Worm (Caenorhabditis elegans) whole organism, late embryonic: ENCODE data around the gene Y22D7AL.11.

Source experiments
- C38D4.7 ChIP-seq: fragments of 200-800 bp; sonication (Bioruptor generic); optimal IDR thresholded peaks from 2 replicates; lab custom pipeline; 2018; ENCODE audit warnings: mild to moderate bottlenecking, missing genetic modification characterization, moderate library complexity, missing compliant biosample characterization
- ahr-1 ChIP-seq: sonication (generic microtip); optimal IDR thresholded peaks from 2 replicates; lab custom pipeline; 2016; ENCODE audit warnings: missing genetic modification characterization, missing compliant biosample characterization
- ama-1 ChIP-seq: fragments of 150-350 bp; optimal IDR thresholded peaks from 2 replicates; lab custom pipeline; 2014
- dmd-4 ChIP-seq: sonication (generic microtip); optimal IDR thresholded peaks from 2 replicates; lab custom pipeline; 2016; ENCODE audit warnings: borderline replicate concordance, missing genetic modification characterization, missing compliant biosample characterization
- dve-1 ChIP-seq: sonication (generic microtip); optimal IDR thresholded peaks from 2 replicates; lab custom pipeline; 2017; ENCODE audit warnings: antibody characterized with exemption, mild to moderate bottlenecking, missing genetic modification characterization, missing compliant biosample characterization
- fkh-6 ChIP-seq: sonication (generic microtip); optimal IDR thresholded peaks from 2 replicates; lab custom pipeline; 2016; ENCODE audit warnings: missing genetic modification characterization, missing compliant biosample characterization
- nfya-1 ChIP-seq: sonication (generic microtip); optimal IDR thresholded peaks from 2 replicates; lab custom pipeline; 2017; ENCODE audit warnings: missing genetic modification characterization, mild to moderate bottlenecking, missing compliant biosample characterization, antibody characterized with exemption, moderate library complexity
- nhr-11 ChIP-seq: fragments of 150-350 bp; optimal IDR thresholded peaks from 2 replicates; lab custom pipeline; 2014; ENCODE audit warnings: missing biosample characterization, missing genetic modification characterization
- npax-4 ChIP-seq: sonication (generic microtip); optimal IDR thresholded peaks from 2 replicates; lab custom pipeline; 2016; ENCODE audit warnings: missing genetic modification characterization, missing compliant biosample characterization
- odd-2 ChIP-seq: sonication (generic microtip); optimal IDR thresholded peaks from 2 replicates; lab custom pipeline; 2017; ENCODE audit warnings: antibody characterized with exemption, mild to moderate bottlenecking, missing genetic modification characterization, missing compliant biosample characterization
- pax-1 ChIP-seq: fragments of 150-350 bp; optimal IDR thresholded peaks from 2 replicates; lab custom pipeline; 2014; ENCODE audit warnings: missing biosample characterization, missing genetic modification characterization
- pqm-1 ChIP-seq: sonication (generic microtip); optimal IDR thresholded peaks from 2 replicates; lab custom pipeline; 2016; ENCODE audit warnings: missing genetic modification characterization, missing compliant biosample characterization
- sox-2 ChIP-seq: fragments of 200-800 bp; sonication (Bioruptor generic); IDR thresholded peaks from 2 replicates; pipeline ENCODE4 v1.3.6; 2022; ENCODE audit warnings: missing genetic modification reagents, missing genetic modification characterization, missing compliant biosample characterization
- ttx-3 ChIP-seq: sonication (generic microtip); optimal IDR thresholded peaks from 2 replicates; lab custom pipeline; 2016; ENCODE audit warnings: missing genetic modification reagents, missing genetic modification characterization, missing compliant biosample characterization

ce11 chrIII:1680393-1680792 is 46.2 kb upstream of the Y22D7AL.11 start:
- TF ChIP-seq nhr-11, result no peak
- TF ChIP-seq nfya-1, result no peak
- TF ChIP-seq odd-2 (tag; lab: Kevin White, UChicago), result no peak
- no peak for TF ChIP-seq pqm-1 (tag; lab: Kevin White, UChicago)
- no peak for TF ChIP-seq ahr-1 (tag; lab: Kevin White, UChicago)
- TF ChIP-seq dmd-4, result no peak
- no peak for TF ChIP-seq ttx-3 (tag; lab: Kevin White, UChicago)
- TF ChIP-seq npax-4 (tag; lab: Kevin White, UChicago), result no peak
- no peak for TF ChIP-seq C38D4.7
- no peak for TF ChIP-seq fkh-6
- no peak for TF ChIP-seq ama-1 (lab: Kevin White, UChicago)
- TF ChIP-seq dve-1 (tag; lab: Kevin White, UChicago), result no peak
- TF ChIP-seq pax-1 (tag; lab: Kevin White, UChicago), result no peak
- no peak for TF ChIP-seq sox-2 (GFP tag; lab: Robert Waterston, UW)
